Worm (Caenorhabditis elegans) whole organism, late embryonic: ENCODE measurements around the gene str-171.

ENCODE experiments used
- ahr-1 ChIP-seq: sonication (generic microtip); optimal IDR thresholded peaks from 2 replicates; lab custom pipeline; 2016; ENCODE audit warnings: missing genetic modification characterization, missing compliant biosample characterization
- ceh-31 ChIP-seq: sonication (generic microtip); optimal IDR thresholded peaks from 2 replicates; lab custom pipeline; 2016; ENCODE audit warnings: missing genetic modification characterization, missing compliant biosample characterization
- ceh-45 ChIP-seq: fragments of 200-800 bp; sonication (Bioruptor generic); IDR thresholded peaks from 2 replicates; pipeline ENCODE4 v1.3.6; 2022; ENCODE audit warnings: missing genetic modification reagents, missing genetic modification characterization, missing compliant biosample characterization
- ceh-48 ChIP-seq: sonication (generic microtip); optimal IDR thresholded peaks from 2 replicates; lab custom pipeline; 2016; ENCODE audit warnings: missing genetic modification characterization, inconsistent platforms, missing compliant biosample characterization
- dmd-4 ChIP-seq: sonication (generic microtip); optimal IDR thresholded peaks from 2 replicates; lab custom pipeline; 2016; ENCODE audit warnings: borderline replicate concordance, missing genetic modification characterization, missing compliant biosample characterization
- elt-2 ChIP-seq: sonication (generic microtip); optimal IDR thresholded peaks from 2 replicates; lab custom pipeline; 2016; ENCODE audit warnings: missing genetic modification reagents, missing genetic modification characterization, missing compliant biosample characterization
- fkh-10 ChIP-seq: fragments of 150-350 bp; optimal IDR thresholded peaks from 2 replicates; lab custom pipeline; 2014; ENCODE audit warnings: missing biosample characterization, missing genetic modification reagents, missing genetic modification characterization
- nfya-1 ChIP-seq: sonication (generic microtip); optimal IDR thresholded peaks from 2 replicates; lab custom pipeline; 2017; ENCODE audit warnings: missing genetic modification characterization, mild to moderate bottlenecking, missing compliant biosample characterization, antibody characterized with exemption, moderate library complexity
- npax-4 ChIP-seq: sonication (generic microtip); optimal IDR thresholded peaks from 2 replicates; lab custom pipeline; 2016; ENCODE audit warnings: missing genetic modification characterization, missing compliant biosample characterization
- pha-4 ChIP-seq: fragments of 150-350 bp; optimal IDR thresholded peaks from 2 replicates; lab custom pipeline; 2018; ENCODE audit warnings: missing biosample characterization, missing genetic modification reagents, missing genetic modification characterization
- rnt-1 ChIP-seq: sonication (generic microtip); optimal IDR thresholded peaks from 2 replicates; lab custom pipeline; 2016; ENCODE audit warnings: missing genetic modification characterization, missing compliant biosample characterization
- tbx-7 ChIP-seq: sonication (generic microtip); optimal IDR thresholded peaks from 2 replicates; lab custom pipeline; 2016; ENCODE audit warnings: missing genotype, missing genetic modification characterization, missing compliant biosample characterization

DNA sequence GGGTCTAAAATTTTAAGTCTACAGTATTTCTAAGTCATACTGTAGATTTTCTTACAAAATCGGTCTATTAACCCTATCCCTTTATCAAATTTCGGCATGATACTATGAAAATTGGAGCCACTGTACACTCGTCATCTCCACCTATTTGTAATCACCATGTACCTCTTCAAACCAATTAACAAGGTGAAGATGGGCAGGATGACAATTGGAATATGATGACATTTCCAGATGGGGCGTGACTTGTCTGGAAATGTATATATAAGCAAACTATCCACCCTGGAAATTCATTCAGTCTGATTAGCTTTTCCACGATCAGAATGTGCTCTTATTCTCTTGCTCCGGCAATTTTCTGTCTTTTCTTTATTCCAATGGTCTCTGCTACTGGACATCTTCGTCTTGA, 23.1 kb downstream of the str-171 start, which contains the start of gene Y75B12A.2:
- no peak for TF ChIP-seq nfya-1 (tag; lab: Kevin White, UChicago)
- no peak for TF ChIP-seq ahr-1 (tag; lab: Kevin White, UChicago)
- TF ChIP-seq elt-2 (tag; lab: Kevin White, UChicago) = no peak
- TF ChIP-seq ceh-45 (GFP tag; lab: Robert Waterston, UW) = no peak
- TF ChIP-seq ceh-48 (tag; lab: Kevin White, UChicago) = no peak
- TF ChIP-seq rnt-1 (tag; lab: Kevin White, UChicago) = no peak
- TF ChIP-seq tbx-7 = no peak
- no peak for TF ChIP-seq pha-4 (tag; lab: Kevin White, UChicago)
- TF ChIP-seq npax-4 (tag; lab: Kevin White, UChicago) = no peak
- no peak for TF ChIP-seq dmd-4 (tag; lab: Kevin White, UChicago)
- no peak for TF ChIP-seq fkh-10 (GFP tag; lab: Kevin White, UChicago)
- TF ChIP-seq ceh-31 (tag; lab: Kevin White, UChicago) = no peak
